Fruit fly (Drosophila melanogaster): ENCODE data around the gene Fer1HCH.
A peak's percentile ranks its signal among the peaks of the same experiment; 100 is the strongest.

Fer1HCH gene

dm6 chr3R:30336100-30336499, 51.9 kb downstream of the Fer1HCH start (continued):
- TF ChIP-seq tap (tag; optimal IDR thresholded peaks at IDR 0.05) (peak; percentile 24), Poxn (GFP tag; IDR thresholded peaks at IDR 0.05) (no peak), caup (GFP tag; optimal IDR thresholded peaks at IDR 0.05; ENCODE audit: severe bottlenecking) (peak; percentile 19), Six4 (GFP tag; optimal IDR thresholded peaks at IDR 0.05) (no peak), vnd (GFP tag; IDR thresholded peaks at IDR 0.05; ENCODE audit: partially characterized antibody) (no peak), B-H2 (GFP tag; optimal IDR thresholded peaks at IDR 0.05) (no peak), onecut (GFP tag; IDR thresholded peaks at IDR 0.05) (no peak), CG17359 (tag; optimal IDR thresholded peaks at IDR 0.05) (peak; percentile 54), Scr (GFP tag; IDR thresholded peaks at IDR 0.05; ENCODE audit: partially characterized antibody) (no peak), CG33213 (GFP tag; optimal IDR thresholded peaks at IDR 0.05) (peak; percentile 7), Gsc (GFP tag; IDR thresholded peaks at IDR 0.05) (no peak), CG7745 (tag; optimal IDR thresholded peaks at IDR 0.05) (no peak), CG32772 (GFP tag; IDR thresholded peaks at IDR 0.05) (no peak), bowl (GFP tag; IDR thresholded peaks at IDR 0.05) (no peak), HLH3B (GFP tag; IDR thresholded peaks at IDR 0.05) (no peak), cwo (GFP tag; optimal IDR thresholded peaks at IDR 0.05) (peak; percentile 13), CG7786 (GFP tag; optimal IDR thresholded peaks at IDR 0.05) (peak; percentile 32), dysf (GFP tag; IDR thresholded peaks at IDR 0.05) (no peak), Gug (GFP tag; IDR thresholded peaks at IDR 0.05) (0 out of 4 replicates have a peak, but pooled peaks have one; percentile 9), CG12744 (GFP tag; optimal IDR thresholded peaks at IDR 0.05) (no peak), trem (tag; optimal IDR thresholded peaks at IDR 0.05) (peak; percentile 48), CG13894 (tag; optimal IDR thresholded peaks at IDR 0.05) (no peak), amos (GFP tag; IDR thresholded peaks at IDR 0.05; ENCODE audit: partially characterized antibody) (no peak), CG43689 (GFP tag; IDR thresholded peaks at IDR 0.05) (no peak), CG31388 (GFP tag; optimal IDR thresholded peaks at IDR 0.05) (no peak), CG17802 (tag; optimal IDR thresholded peaks at IDR 0.05) (no peak), Myb (GFP tag; optimal IDR thresholded peaks at IDR 0.05) (no peak), kni (GFP tag; optimal IDR thresholded peaks at IDR 0.05) (no peak), CG2116 (GFP tag; optimal IDR thresholded peaks at IDR 0.05) (no peak), dati (GFP tag; IDR thresholded peaks at IDR 0.05) (no peak), CG42726 (GFP tag; IDR thresholded peaks at IDR 0.05; ENCODE audit: partially characterized antibody) (no peak), CG14860 (GFP tag; IDR thresholded peaks at IDR 0.05; ENCODE audit: partially characterized antibody) (no peak), CHES-1-like (GFP tag; optimal IDR thresholded peaks at IDR 0.05) (no peak), Eip74EF (GFP tag; optimal IDR thresholded peaks at IDR 0.05) (no peak), mirr (GFP tag; optimal IDR thresholded peaks at IDR 0.05) (no peak), hbn (GFP tag; IDR thresholded peaks at IDR 0.05; ENCODE audit: partially characterized antibody) (no peak), unpg (GFP tag; optimal IDR thresholded peaks at IDR 0.05) (peak; percentile 27), Atf3 (GFP tag; optimal IDR thresholded peaks at IDR 0.05) (no peak), CG17186 (GFP tag; optimal IDR thresholded peaks at IDR 0.05) (no peak), chm (GFP tag; IDR thresholded peaks at IDR 0.05) (no peak), CG1832 (GFP tag; optimal IDR thresholded peaks at IDR 0.05) (no peak), Lhr (GFP tag; optimal IDR thresholded peaks at IDR 0.05) (no peak), shn (GFP tag; optimal IDR thresholded peaks at IDR 0.05) (no peak), CG2202 (tag; optimal IDR thresholded peaks at IDR 0.05) (no peak), chn (GFP tag; optimal IDR thresholded peaks at IDR 0.05) (no peak), z (GFP tag; IDR thresholded peaks at IDR 0.05) (no peak), CG17912 (GFP tag; optimal IDR thresholded peaks at IDR 0.05) (no peak), Ravus (GFP tag; IDR thresholded peaks at IDR 0.05) (no peak), CG18011 (GFP tag; optimal IDR thresholded peaks at IDR 0.05) (no peak), CG13123 (GFP tag; optimal IDR thresholded peaks at IDR 0.05) (no peak), CG7271 (tag; optimal IDR thresholded peaks at IDR 0.05) (no peak)
